Worm (Caenorhabditis elegans) whole organism, L4 larva: Measurements from ENCODE around the gene sand-1.

Source experiments
- fkh-10 ChIP-seq: fragments of 150-350 bp; optimal IDR thresholded peaks from 2 replicates; lab custom pipeline; 2014; ENCODE audit warnings: missing biosample characterization, missing genetic modification reagents, missing genetic modification characterization
- hlh-30 ChIP-seq: sonication (generic microtip); optimal IDR thresholded peaks from 2 replicates; lab custom pipeline; 2017; ENCODE audit warnings: antibody characterized with exemption, mild to moderate bottlenecking, missing genetic modification characterization, missing compliant biosample characterization; ENCODE audit not compliant: insufficient read depth

DNA sequence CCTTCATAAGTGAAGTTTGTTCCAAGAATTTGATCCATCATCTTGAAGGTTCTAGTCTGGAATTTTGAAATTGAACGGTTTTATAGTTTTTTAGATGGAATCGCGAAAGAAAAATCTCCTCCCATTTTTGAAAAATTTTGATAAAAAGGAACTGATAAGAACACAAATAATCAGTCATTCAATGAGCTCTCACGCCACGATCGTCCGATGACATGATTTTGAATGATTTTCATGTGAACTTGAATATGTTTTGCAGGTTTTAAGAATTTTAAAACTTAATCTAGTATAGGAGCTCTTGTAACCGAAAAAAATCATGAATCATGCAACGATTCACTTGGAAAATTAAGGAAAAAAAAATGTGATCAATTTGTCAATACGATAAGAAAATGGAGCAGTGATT, 10.4 kb downstream of the sand-1 start, which contains the start of gene elo-5:
- TF ChIP-seq hlh-30 (tag; lab: Kevin White, UChicago), result peak; percentile 25
- TF ChIP-seq fkh-10 (GFP tag; lab: Kevin White, UChicago), result no peak
